Worm (Caenorhabditis elegans) whole organism, young adult: ENCODE measurements around the gene cgt-1.
"Not testable (repeated sequence)": the region's sequence is repeated elsewhere in the genome, so short reads cannot be mapped to it uniquely, and the experiment has no call there.

Source experiments
- B0035.1 ChIP-seq: sonication (generic microtip); optimal IDR thresholded peaks from 2 replicates; lab custom pipeline; 2016; ENCODE audit warnings: missing genetic modification characterization, mild to moderate bottlenecking, missing compliant biosample characterization, missing genotype, missing genetic modification reagents
- B0336.3 ChIP-seq: fragments of 200-800 bp; sonication (Bioruptor generic); IDR thresholded peaks from 2 replicates; pipeline ENCODE4 v1.3.6; 2022; ENCODE audit warnings: missing genetic modification characterization, missing compliant biosample characterization
- D2030.7 ChIP-seq: fragments of 200-800 bp; sonication (Bioruptor generic); IDR thresholded peaks from 2 replicates; pipeline ENCODE4 v1.3.6; 2022; ENCODE audit warnings: missing genetic modification reagents, missing genetic modification characterization, missing compliant biosample characterization
- F22D6.2 ChIP-seq: sonication (generic microtip); optimal IDR thresholded peaks from 2 replicates; lab custom pipeline; 2016; ENCODE audit warnings: mild to moderate bottlenecking, missing genetic modification characterization, missing compliant biosample characterization
- F33H1.4 ChIP-seq: fragments of 200-800 bp; sonication (Bioruptor generic); IDR thresholded peaks from 2 replicates; pipeline ENCODE4 v1.3.6; 2022; ENCODE audit warnings: missing genetic modification reagents, missing genetic modification characterization, missing compliant biosample characterization
- F39B2.1 ChIP-seq: fragments of 200-800 bp; sonication (Bioruptor generic); IDR thresholded peaks from 2 replicates; pipeline ENCODE4 v1.3.6; 2022; ENCODE audit warnings: missing genetic modification reagents, missing genetic modification characterization, missing compliant biosample characterization
- F49E8.2 ChIP-seq: sonication (generic microtip); optimal IDR thresholded peaks from 3 replicates; lab custom pipeline; 2017; ENCODE audit warnings: missing genetic modification characterization, mild to moderate bottlenecking, missing compliant biosample characterization, antibody characterized with exemption, moderate library complexity; ENCODE audit not compliant: insufficient read depth
- F52B5.7 ChIP-seq: sonication (generic microtip); optimal IDR thresholded peaks from 2 replicates; lab custom pipeline; 2016; ENCODE audit warnings: mild to moderate bottlenecking, missing genetic modification characterization, missing compliant biosample characterization
- F55B11.4 ChIP-seq: sonication (generic microtip); optimal IDR thresholded peaks from 2 replicates; lab custom pipeline; 2016; ENCODE audit warnings: missing compliant biosample characterization, missing genetic modification characterization, borderline replicate concordance; ENCODE audit not compliant: insufficient read depth
- K11D2.4 ChIP-seq: fragments of 200-800 bp; sonication (Bioruptor generic); IDR thresholded peaks from 2 replicates; pipeline ENCODE4 v1.3.6; 2022; ENCODE audit warnings: missing genetic modification reagents, missing genetic modification characterization, missing compliant biosample characterization
- T07F8.4 ChIP-seq: sonication (generic microtip); optimal IDR thresholded peaks from 2 replicates; lab custom pipeline; 2016; ENCODE audit warnings: mild to moderate bottlenecking, missing genetic modification characterization, moderate library complexity, missing compliant biosample characterization
- atf-7 ChIP-seq: sonication (generic microtip); optimal IDR thresholded peaks from 2 replicates; lab custom pipeline; 2017; ENCODE audit warnings: mild to moderate bottlenecking, missing genetic modification characterization, missing compliant biosample characterization
- athp-1 ChIP-seq: sonication (generic microtip); optimal IDR thresholded peaks from 2 replicates; lab custom pipeline; 2017; ENCODE audit warnings: mild to moderate bottlenecking, missing genetic modification characterization, missing compliant biosample characterization
- attf-6 ChIP-seq: fragments of 200-800 bp; sonication (Bioruptor generic); IDR thresholded peaks from 2 replicates; pipeline ENCODE4 v1.3.6; 2022; ENCODE audit warnings: missing genetic modification reagents, missing genetic modification characterization, missing compliant biosample characterization
- ccch-3 ChIP-seq: fragments of 200-800 bp; sonication (Bioruptor generic); optimal IDR thresholded peaks from 2 replicates; lab custom pipeline; 2018; ENCODE audit warnings: mild to moderate bottlenecking, missing genetic modification characterization, missing compliant biosample characterization
- ceh-40 ChIP-seq: fragments of 200-800 bp; sonication (Bioruptor generic); IDR thresholded peaks from 2 replicates; pipeline ENCODE4 v1.3.6; 2022; ENCODE audit warnings: missing genetic modification characterization, missing compliant biosample characterization
- ceh-79 ChIP-seq: sonication (generic microtip); optimal IDR thresholded peaks from 2 replicates; lab custom pipeline; 2017; ENCODE audit warnings: mild to moderate bottlenecking, missing genetic modification characterization, missing compliant biosample characterization
- efl-1 ChIP-seq: fragments of 150-350 bp; optimal IDR thresholded peaks from 2 replicates; lab custom pipeline; 2014; ENCODE audit warnings: missing biosample characterization, missing genetic modification reagents, missing genetic modification characterization
- egl-44 ChIP-seq: fragments of 200-800 bp; sonication (Bioruptor generic); IDR thresholded peaks from 2 replicates; pipeline ENCODE4 v1.3.6; 2022; ENCODE audit warnings: missing genetic modification reagents, missing genetic modification characterization, missing compliant biosample characterization
- ekl-4 ChIP-seq: fragments of 200-800 bp; sonication (Bioruptor generic); IDR thresholded peaks from 2 replicates; pipeline ENCODE4 v1.3.6; 2022; ENCODE audit warnings: missing genetic modification reagents, missing genetic modification characterization, missing compliant biosample characterization
- ets-4 ChIP-seq: fragments of 200-800 bp; sonication (Bioruptor generic); optimal IDR thresholded peaks from 2 replicates; lab custom pipeline; 2018; ENCODE audit warnings: mild to moderate bottlenecking, missing genetic modification characterization, missing compliant biosample characterization
- fkh-3 ChIP-seq: sonication (generic microtip); optimal IDR thresholded peaks from 2 replicates; lab custom pipeline; 2016; ENCODE audit warnings: mild to moderate bottlenecking, missing genetic modification characterization, missing compliant biosample characterization
- hrde-1 ChIP-seq: sonication (generic microtip); optimal IDR thresholded peaks from 2 replicates; lab custom pipeline; 2016; ENCODE audit warnings: missing genetic modification characterization, mild to moderate bottlenecking, missing compliant biosample characterization, moderate library complexity, missing genotype, missing genetic modification reagents, borderline replicate concordance
- lag-1 ChIP-seq: fragments of 200-800 bp; sonication (Bioruptor generic); IDR thresholded peaks from 2 replicates; pipeline ENCODE4 v1.3.6; 2022; ENCODE audit warnings: missing genetic modification reagents, missing genetic modification characterization, missing compliant biosample characterization
- lin-26 ChIP-seq: fragments of 200-800 bp; sonication (Bioruptor generic); IDR thresholded peaks from 2 replicates; pipeline ENCODE4 v1.3.6; 2022; ENCODE audit warnings: missing genetic modification reagents, missing genetic modification characterization, missing compliant biosample characterization
- lin-35 ChIP-seq, 3 experiments: fragments of 150-350 bp in 2 of 3; sonication (generic microtip) in 1 of 3; optimal IDR thresholded peaks; 2 replicates each; lab custom pipeline; 2014 to 2018; ENCODE audit warnings: missing biosample characterization in 3 of 3, missing genetic modification characterization in 3 of 3, missing genetic modification reagents in 3 of 3
- mxl-1 ChIP-seq: sonication (generic microtip); optimal IDR thresholded peaks from 2 replicates; lab custom pipeline; 2016; ENCODE audit warnings: missing genetic modification characterization, missing compliant biosample characterization
- nhr-80 ChIP-seq: sonication (generic microtip); optimal IDR thresholded peaks from 2 replicates; lab custom pipeline; 2016; ENCODE audit warnings: missing genetic modification characterization, missing compliant biosample characterization
- nhr-90 ChIP-seq: sonication (generic microtip); optimal IDR thresholded peaks from 2 replicates; lab custom pipeline; 2016; ENCODE audit warnings: missing genotype, mild to moderate bottlenecking, missing genetic modification characterization, missing compliant biosample characterization
- pbrm-1 ChIP-seq: fragments of 200-800 bp; sonication (Bioruptor generic); IDR thresholded peaks from 2 replicates; pipeline ENCODE4 v1.3.6; 2022; ENCODE audit warnings: missing genetic modification reagents, missing genetic modification characterization, missing compliant biosample characterization
- rcor-1 ChIP-seq: fragments of 200-800 bp; sonication (Bioruptor generic); IDR thresholded peaks from 2 replicates; pipeline ENCODE4 v1.3.6; 2022; ENCODE audit warnings: missing genetic modification reagents, missing genetic modification characterization, missing compliant biosample characterization
- sea-2 ChIP-seq: fragments of 200-800 bp; sonication (Bioruptor generic); IDR thresholded peaks from 2 replicates; pipeline ENCODE4 v1.3.6; 2022; ENCODE audit warnings: missing genetic modification characterization, missing compliant biosample characterization
- snpc-1.1 ChIP-seq: sonication (generic microtip); optimal IDR thresholded peaks from 2 replicates; lab custom pipeline; 2017; ENCODE audit warnings: missing genetic modification characterization, mild to moderate bottlenecking, missing compliant biosample characterization, antibody characterized with exemption, moderate library complexity, missing genotype, missing genetic modification reagents; ENCODE audit not compliant: insufficient read depth
- snpc-1.3 ChIP-seq: sonication (generic microtip); optimal IDR thresholded peaks from 2 replicates; lab custom pipeline; 2017; ENCODE audit warnings: missing genetic modification characterization, mild to moderate bottlenecking, missing compliant biosample characterization, antibody characterized with exemption, moderate library complexity, missing genotype, missing genetic modification reagents; ENCODE audit not compliant: insufficient read depth
- snpc-3.4 ChIP-seq: sonication (generic microtip); optimal IDR thresholded peaks from 2 replicates; lab custom pipeline; 2017; ENCODE audit warnings: missing genetic modification characterization, mild to moderate bottlenecking, missing compliant biosample characterization, antibody characterized with exemption, moderate library complexity, missing genotype, missing genetic modification reagents
- somi-1 ChIP-seq: fragments of 200-800 bp; sonication (Bioruptor generic); optimal IDR thresholded peaks from 2 replicates; lab custom pipeline; 2018; ENCODE audit warnings: mild to moderate bottlenecking, missing genetic modification characterization, missing compliant biosample characterization
- xnd-1 ChIP-seq: sonication (generic microtip); optimal IDR thresholded peaks from 2 replicates; lab custom pipeline; 2016; ENCODE audit warnings: missing genotype, missing genetic modification reagents, missing genetic modification characterization, missing compliant biosample characterization
- zfh-2 ChIP-seq: fragments of 200-800 bp; sonication (Bioruptor generic); conservative IDR thresholded peaks from 2 replicates; pipeline ENCODE4 v1.3.6; 2022; ENCODE audit warnings: missing genetic modification reagents, missing genetic modification characterization, missing compliant biosample characterization
- ztf-22 ChIP-seq: fragments of 200-800 bp; sonication (Bioruptor generic); optimal IDR thresholded peaks from 2 replicates; lab custom pipeline; 2018; ENCODE audit warnings: mild to moderate bottlenecking, missing genetic modification characterization, moderate library complexity, missing compliant biosample characterization
- ztf-25 ChIP-seq: fragments of 200-800 bp; sonication (Bioruptor generic); IDR thresholded peaks from 2 replicates; pipeline ENCODE4 v1.3.6; 2022; ENCODE audit warnings: missing genetic modification reagents, missing genetic modification characterization, missing compliant biosample characterization
- ztf-28 ChIP-seq: fragments of 200-800 bp; sonication (Bioruptor generic); IDR thresholded peaks from 2 replicates; pipeline ENCODE4 v1.3.6; 2022; ENCODE audit warnings: missing genetic modification reagents, missing genetic modification characterization, missing compliant biosample characterization
- ztf-3 ChIP-seq: fragments of 200-800 bp; sonication (Bioruptor generic); optimal IDR thresholded peaks from 2 replicates; lab custom pipeline; 2018; ENCODE audit warnings: mild to moderate bottlenecking, missing genetic modification characterization, missing compliant biosample characterization

cgt-1 gene

ce11 chrV:15888751-15889150, at the start of gene cgt-1:
cgt-1 (minus strand) TSS chrV:15888851.
- TF ChIP-seq lin-35 (GFP tag; optimal IDR thresholded peaks at IDR 0.05; lab: Kevin White, UChicago) (no peak), ztf-22 (GFP tag; lab: Kevin White, UChicago) (no peak), zfh-2 (GFP tag; lab: Robert Waterston, UW) (no peak), F49E8.2 (tag; lab: Kevin White, UChicago) (no peak), ztf-28 (GFP tag; lab: Robert Waterston, UW) (no peak), efl-1 (GFP tag; lab: Kevin White, UChicago) (no peak), F39B2.1 (no peak), snpc-3.4 (no peak), lin-26 (GFP tag; lab: Robert Waterston, UW) (no peak), ceh-79 (no peak), nhr-90 (tag; lab: Kevin White, UChicago) (no peak), ztf-3 (GFP tag; lab: Kevin White, UChicago) (no peak), F55B11.4 (tag; lab: Kevin White, UChicago) (no peak), egl-44 (no peak), B0035.1 (tag; lab: Kevin White, UChicago) (no peak)

DNA sequence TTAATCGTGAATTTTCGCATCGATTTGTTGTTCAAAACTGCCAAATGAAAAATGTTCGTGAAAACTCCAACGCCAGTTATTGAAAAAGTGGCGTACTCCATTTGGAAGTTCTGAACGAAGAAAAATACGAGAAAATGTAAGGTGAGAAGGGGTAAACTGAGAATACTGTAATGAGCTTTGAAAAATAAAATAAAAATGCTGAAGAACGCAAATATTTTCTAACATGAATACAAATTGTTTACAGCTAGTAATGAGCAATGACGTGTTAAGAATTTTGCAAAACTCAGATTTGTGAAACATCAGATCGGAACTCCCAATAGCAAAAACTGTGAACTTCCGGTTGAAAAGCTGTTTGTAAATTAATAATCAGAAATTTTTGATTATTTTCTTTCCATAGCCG, 43.7 kb upstream of the cgt-1 start, which contains the start of gene srw-26:
Gene srw-26, minus strand, starts transcription at position 101 of the 400 bp plus-strand sequence.
- TF ChIP-seq snpc-1.1 (tag; lab: Kevin White, UChicago) = no peak
- TF ChIP-seq athp-1 (tag; lab: Kevin White, UChicago) = no peak

DNA sequence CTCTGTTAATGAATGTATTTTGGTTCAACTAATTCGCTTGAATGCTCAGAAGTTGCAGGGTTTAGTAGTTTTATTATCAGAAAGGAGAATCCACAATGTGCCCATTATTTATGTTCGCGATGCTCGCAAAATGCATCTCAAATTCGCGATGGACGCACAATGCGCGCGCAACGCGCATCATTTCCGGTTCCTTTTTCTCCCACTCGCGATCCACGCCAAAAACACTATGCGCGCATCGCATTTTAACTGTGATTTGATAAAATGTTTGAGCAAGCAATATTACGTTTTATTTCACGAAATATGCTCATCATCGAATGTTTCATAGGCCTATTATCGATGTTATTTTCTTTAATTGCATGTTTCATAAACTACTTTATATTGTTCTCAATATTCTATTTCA, 41.2 kb upstream of the cgt-1 start, which contains the start of gene srbc-77:
Gene srbc-77, plus strand, starts transcription at position 301 of the 400 bp plus-strand sequence.
- not testable (repeated sequence) for TF ChIP-seq ccch-3; snpc-1.3 (tag; lab: Kevin White, UChicago); F52B5.7 (tag; lab: Kevin White, UChicago)

ce11 chrV:15928325-15928724, 39.7 kb upstream of the cgt-1 start, which contains the start of gene pzf-1:
pzf-1 (minus strand) TSS chrV:15928425.
- no peak for TF ChIP-seq hrde-1
- no peak for TF ChIP-seq lin-26 (GFP tag; lab: Robert Waterston, UW)
- no peak for TF ChIP-seq K11D2.4 (GFP tag; lab: Robert Waterston, UW)
- TF ChIP-seq fkh-3 (tag; lab: Kevin White, UChicago) = no peak
- TF ChIP-seq ztf-25 (GFP tag; lab: Robert Waterston, UW) = no peak
- no peak for TF ChIP-seq atf-7
- TF ChIP-seq nhr-80 = no peak
- TF ChIP-seq ceh-40 (GFP tag; lab: Robert Waterston, UW) = no peak
- no peak for TF ChIP-seq ceh-79

DNA sequence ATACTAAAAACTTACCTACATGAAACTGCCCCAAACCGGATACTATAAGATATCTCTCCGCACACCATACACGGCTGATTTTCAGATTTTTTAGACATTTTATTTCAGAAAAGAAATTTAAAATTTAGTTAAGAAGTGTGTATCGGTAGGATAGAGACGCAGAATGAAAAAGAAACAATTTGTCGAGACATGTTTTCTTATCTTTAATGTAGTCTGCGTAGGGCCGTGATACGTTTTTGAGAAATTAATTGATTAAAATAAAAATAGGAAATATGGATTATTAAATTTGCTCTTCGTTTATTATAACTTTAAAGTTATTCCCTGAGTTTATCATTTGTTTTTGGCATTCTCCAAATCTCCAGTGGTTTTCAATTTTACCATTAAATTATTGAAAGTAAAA, 35.7 kb upstream of the cgt-1 start, which contains the start of gene nhr-108:
Gene nhr-108, minus strand, starts transcription at position 166 of the 400 bp plus-strand sequence.
- TF ChIP-seq attf-6 (GFP tag; lab: Robert Waterston, UW) (no peak), ekl-4 (GFP tag; lab: Robert Waterston, UW) (no peak), ztf-28 (GFP tag; lab: Robert Waterston, UW) (no peak), mxl-1 (no peak), F33H1.4 (GFP tag; lab: Robert Waterston, UW) (no peak), xnd-1 (no peak), F22D6.2 (tag; lab: Kevin White, UChicago) (no peak), ets-4 (GFP tag; lab: Kevin White, UChicago) (no peak), B0336.3 (GFP tag; lab: Robert Waterston, UW) (no peak), rcor-1 (no peak), D2030.7 (GFP tag; lab: Robert Waterston, UW) (no peak), snpc-3.4 (no peak), sea-2 (GFP tag; lab: Robert Waterston, UW) (no peak), lag-1 (GFP tag; lab: Robert Waterston, UW) (no peak), T07F8.4 (tag; lab: Kevin White, UChicago) (no peak), pbrm-1 (no peak), somi-1 (GFP tag; lab: Kevin White, UChicago) (no peak)
